Worm (Caenorhabditis elegans): ENCODE data around the gene Y22F5A.11.

ce11 chrV:10319434-10319833 lies 44.0 kb upstream of the Y22F5A.11 start, which contains the start of gene B0024.11:
- TF ChIP-seq hmbx-1 (tag; optimal IDR thresholded peaks at IDR 0.05) (no peak), aly-1 (tag; optimal IDR thresholded peaks at IDR 0.05) (no peak), ama-1 (optimal IDR thresholded peaks at IDR 0.05) (no peak), flt-1 (GFP tag; IDR thresholded peaks at IDR 0.05) (no peak), hmg-4 (GFP tag; optimal IDR thresholded peaks at IDR 0.05) (no peak), tbx-37 (GFP tag; conservative IDR thresholded peaks at IDR 0.05) (no peak), F13C5.2 (tag; optimal IDR thresholded peaks at IDR 0.05) (no peak), pes-1 (GFP tag; IDR thresholded peaks at IDR 0.05) (no peak), tbx-11 (GFP tag; IDR thresholded peaks at IDR 0.05) (no peak), scrt-1 (GFP tag; IDR thresholded peaks at IDR 0.05) (no peak), hnd-1 (tag; optimal IDR thresholded peaks at IDR 0.05) (no peak), ets-7 (tag; optimal IDR thresholded peaks at IDR 0.05) (no peak), B0310.2 (tag; optimal IDR thresholded peaks at IDR 0.05) (no peak), ceh-13 (GFP tag; optimal IDR thresholded peaks at IDR 0.05) (no peak)
